Worm (Caenorhabditis elegans): ENCODE data around the gene Y73B3A.4.
"Not testable (repeated sequence)": the region's sequence is repeated elsewhere in the genome, so short reads cannot be mapped to it uniquely, and the experiment has no call there.

Y73B3A.4 gene

DNA sequence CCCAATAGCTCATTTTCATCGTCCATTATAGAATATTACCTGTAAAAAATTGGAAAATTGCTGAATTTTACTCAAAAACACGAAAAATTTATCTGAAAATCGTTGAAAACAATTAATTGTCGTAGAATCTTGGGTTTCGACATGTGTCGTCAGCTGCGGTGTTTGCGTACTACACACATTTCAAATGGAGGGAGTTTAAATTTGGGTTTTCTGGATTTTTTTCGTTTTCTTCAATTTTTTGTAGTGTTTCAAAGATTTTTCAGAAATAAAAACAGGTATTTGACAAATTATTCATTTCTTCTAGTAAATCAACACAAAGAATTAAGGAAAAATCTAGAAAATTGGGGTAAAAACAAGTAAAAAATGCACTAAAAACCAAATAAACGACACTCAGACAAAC lies at the start of gene Y73B3A.4:
Gene Y73B3A.4, minus strand, starts transcription at position 41 of the 400 bp plus-strand sequence.
- TF ChIP-seq gmeb-1 (tag; optimal IDR thresholded peaks at IDR 0.05) = peak; percentile 28

DNA sequence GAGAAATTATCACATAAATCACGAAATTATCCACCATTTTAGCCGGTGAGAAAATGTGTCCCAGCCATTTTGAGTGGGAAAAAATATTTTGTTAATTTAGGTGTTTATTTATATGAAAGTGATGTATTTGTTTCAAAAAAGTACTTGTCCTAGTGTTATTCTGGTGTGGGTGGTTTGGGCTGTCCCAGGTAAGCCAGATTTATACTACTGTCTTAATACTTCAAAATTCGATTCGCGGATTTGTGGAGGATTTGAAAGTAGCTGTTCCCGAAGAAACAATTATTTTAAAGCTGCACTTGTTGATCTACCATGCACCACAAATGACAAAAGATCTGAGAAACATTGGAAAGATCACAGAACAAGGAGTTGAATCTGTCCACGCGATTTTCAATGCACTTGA lies 43.2 kb upstream of the Y73B3A.4 start, which contains the start of gene Y73B3A.11:
Gene Y73B3A.11, plus strand, starts transcription at position 301 of the 400 bp plus-strand sequence.
- TF ChIP-seq egl-27 (tag; optimal IDR thresholded peaks at IDR 0.05) (no peak), ztf-4 (tag; optimal IDR thresholded peaks at IDR 0.05) (no peak), lsy-2 (tag; optimal IDR thresholded peaks at IDR 0.05) (no peak), nhr-10 (tag; optimal IDR thresholded peaks at IDR 0.05) (no peak), sem-4 (tag; optimal IDR thresholded peaks at IDR 0.05) (no peak), skn-1 (tag; optimal IDR thresholded peaks at IDR 0.05) (no peak), lin-39 (tag; optimal IDR thresholded peaks at IDR 0.05) (no peak), fos-1 (tag; optimal IDR thresholded peaks at IDR 0.05) (no peak), aly-2 (tag; optimal IDR thresholded peaks at IDR 0.05) (no peak)

DNA sequence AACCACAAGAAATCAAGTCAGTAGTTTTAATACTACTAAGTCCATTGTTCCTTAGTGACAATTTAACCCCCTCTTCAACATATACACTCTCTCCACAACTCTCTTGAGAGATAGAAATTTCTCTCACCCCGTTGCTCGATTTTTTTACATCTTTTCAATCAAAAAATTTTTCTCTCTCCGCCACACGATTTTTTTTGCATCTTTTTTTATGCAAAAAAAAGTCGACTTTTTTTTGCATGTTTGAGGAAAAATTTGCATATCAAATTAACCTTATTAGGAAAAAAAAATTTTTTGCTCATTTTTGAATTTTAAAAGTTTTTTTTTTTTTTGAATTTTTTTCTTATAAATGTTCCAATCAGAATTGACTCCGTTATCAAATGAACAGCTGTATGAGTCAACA lies 42.3 kb upstream of the Y73B3A.4 start:
- TF ChIP-seq egl-27 (tag; optimal IDR thresholded peaks at IDR 0.05) = no peak
- TF ChIP-seq sem-4 (tag; optimal IDR thresholded peaks at IDR 0.05) = no peak
- no peak for TF ChIP-seq nhr-10 (tag; optimal IDR thresholded peaks at IDR 0.05)
- no peak for TF ChIP-seq dmd-4 (tag; optimal IDR thresholded peaks at IDR 0.05)
- no peak for TF ChIP-seq lin-39 (tag; optimal IDR thresholded peaks at IDR 0.05)
- no peak for TF ChIP-seq crh-2 (tag; optimal IDR thresholded peaks at IDR 0.05)
- no peak for TF ChIP-seq mdl-1 (tag; optimal IDR thresholded peaks at IDR 0.05)
- TF ChIP-seq nhr-21 (tag; optimal IDR thresholded peaks at IDR 0.05) = no peak
- no peak for TF ChIP-seq blmp-1 (tag; optimal IDR thresholded peaks at IDR 0.05; ENCODE audit: insufficient read depth)
- no peak for TF ChIP-seq ztf-4 (tag; optimal IDR thresholded peaks at IDR 0.05)
- TF ChIP-seq C34F6.9 (tag; optimal IDR thresholded peaks at IDR 0.05) = peak; percentile 1
- TF ChIP-seq nhr-129 (tag; optimal IDR thresholded peaks at IDR 0.05) = no peak
- peak; percentile 20 for TF ChIP-seq lin-13 (GFP tag; optimal IDR thresholded peaks at IDR 0.05)
- TF ChIP-seq F13H6.1 (tag; optimal IDR thresholded peaks at IDR 0.05) = no peak
- TF ChIP-seq nhr-23 (tag; optimal IDR thresholded peaks at IDR 0.05) = no peak
- no peak for TF ChIP-seq elt-3 (tag; optimal IDR thresholded peaks at IDR 0.05)
- TF ChIP-seq sma-3 (GFP tag; optimal IDR thresholded peaks at IDR 0.05) = no peak
- TF ChIP-seq unc-55 (GFP tag; optimal IDR thresholded peaks at IDR 0.05) = peak; percentile 25
- no peak for TF ChIP-seq lin-11 (tag; optimal IDR thresholded peaks at IDR 0.05)
- no peak for TF ChIP-seq ceh-82 (tag; optimal IDR thresholded peaks at IDR 0.05)
- peak in 1 of 2 experiments; percentile 21 for TF ChIP-seq lsy-2 (tag; optimal IDR thresholded peaks at IDR 0.05)
- no peak for TF ChIP-seq alr-1 (tag; optimal IDR thresholded peaks at IDR 0.05)

DNA sequence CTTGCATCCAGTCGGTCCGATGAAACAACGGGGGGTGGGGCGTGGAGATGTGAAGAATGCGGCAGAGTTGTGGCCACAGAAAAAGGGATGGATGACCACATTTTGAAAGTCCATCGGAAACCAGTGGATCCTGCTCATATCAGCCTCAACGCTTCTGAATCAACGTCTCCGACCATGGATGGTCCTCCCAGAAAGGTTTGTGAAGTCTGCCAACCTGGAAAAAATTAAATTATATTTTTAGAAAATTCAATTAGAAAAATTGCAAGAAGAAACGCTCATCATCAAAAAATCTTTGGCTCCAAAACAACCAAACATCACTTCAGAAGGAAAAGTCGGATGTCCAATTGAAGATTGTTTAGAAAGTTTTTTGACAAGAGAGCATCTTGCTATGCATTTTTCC lies 36.6 kb upstream of the Y73B3A.4 start, which contains the start of gene Y73B3A.8:
Gene Y73B3A.8, minus strand, starts transcription at position 101 of the 400 bp plus-strand sequence.
- no peak for TF ChIP-seq nhr-10 (tag; optimal IDR thresholded peaks at IDR 0.05)
- no peak for TF ChIP-seq unc-55 (GFP tag; optimal IDR thresholded peaks at IDR 0.05)
- no peak for TF ChIP-seq alr-1 (tag; optimal IDR thresholded peaks at IDR 0.05)

DNA sequence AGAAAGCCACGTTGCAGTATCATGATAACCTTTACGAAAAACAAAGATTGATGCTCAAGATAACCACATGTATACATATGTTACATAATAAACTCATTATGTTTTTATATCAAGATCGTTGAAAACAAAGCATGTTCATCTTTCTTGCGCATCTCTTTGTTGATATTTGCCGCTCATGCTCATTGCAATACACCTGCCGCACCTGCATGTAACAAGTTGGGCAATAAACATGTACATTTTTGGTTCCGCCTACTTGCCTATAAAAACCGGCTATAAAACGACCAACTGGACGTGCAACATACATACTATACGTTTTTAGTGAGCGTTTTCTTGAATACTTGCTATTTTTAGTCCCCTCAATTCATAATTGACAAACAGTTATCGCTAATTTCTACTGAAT lies 14.8 kb upstream of the Y73B3A.4 start, which contains the start of gene fbxa-16:
Gene fbxa-16, plus strand, starts transcription at position 301 of the 400 bp plus-strand sequence.
- not testable (repeated sequence) for TF ChIP-seq Y55F3AM.14 (GFP tag; optimal IDR thresholded peaks at IDR 0.05); lsy-2 (tag; optimal IDR thresholded peaks at IDR 0.05); sma-3 (GFP tag; optimal IDR thresholded peaks at IDR 0.05)

DNA sequence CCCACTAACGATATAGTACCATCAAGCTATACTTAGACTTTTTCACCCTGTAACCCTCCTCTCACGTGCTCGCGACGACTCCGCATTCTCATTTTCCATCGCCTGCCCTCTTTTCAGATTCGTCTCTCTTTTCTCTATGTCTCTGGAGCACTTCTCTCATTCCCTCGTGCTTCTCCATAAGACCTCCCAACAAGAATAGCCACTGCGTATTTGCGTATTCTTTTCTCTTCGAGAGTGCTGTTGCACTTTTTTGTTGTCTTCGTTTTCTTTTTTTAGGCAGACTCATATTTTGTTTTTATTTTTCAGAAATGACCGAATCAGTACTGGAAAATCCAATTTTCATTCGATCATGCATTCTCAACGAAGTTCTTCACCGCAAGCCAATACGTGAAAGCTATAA lies 12.5 kb upstream of the Y73B3A.4 start, which contains the start of gene fbxa-222:
Gene fbxa-222, plus strand, starts transcription at position 301 of the 400 bp plus-strand sequence.
- TF ChIP-seq ztf-4 (tag; optimal IDR thresholded peaks at IDR 0.05) = no peak
- TF ChIP-seq lin-13 (GFP tag; optimal IDR thresholded peaks at IDR 0.05) = no peak
- no peak for TF ChIP-seq blmp-1 (tag; optimal IDR thresholded peaks at IDR 0.05; ENCODE audit: insufficient read depth)
- no peak for TF ChIP-seq egl-27 (tag; optimal IDR thresholded peaks at IDR 0.05)
- TF ChIP-seq nhr-12 (tag; optimal IDR thresholded peaks at IDR 0.05) = no peak
- TF ChIP-seq fos-1 (tag; optimal IDR thresholded peaks at IDR 0.05) = no peak
- no peak for TF ChIP-seq Y55F3AM.14 (GFP tag; optimal IDR thresholded peaks at IDR 0.05)
- no peak for TF ChIP-seq lsy-2 (tag; optimal IDR thresholded peaks at IDR 0.05)
- TF ChIP-seq zag-1 (tag; optimal IDR thresholded peaks at IDR 0.05) = no peak
- TF ChIP-seq unc-55 (GFP tag; optimal IDR thresholded peaks at IDR 0.05) = no peak
- TF ChIP-seq nhr-23 (tag; optimal IDR thresholded peaks at IDR 0.05) = no peak
- no peak for TF ChIP-seq snpc-4 (tag; optimal IDR thresholded peaks at IDR 0.05)
- TF ChIP-seq mdl-1 (tag; optimal IDR thresholded peaks at IDR 0.05) = no peak
- no peak for TF ChIP-seq alr-1 (tag; optimal IDR thresholded peaks at IDR 0.05)
- TF ChIP-seq lin-11 (tag; optimal IDR thresholded peaks at IDR 0.05) = no peak
- TF ChIP-seq ztf-1 (GFP tag; conservative IDR thresholded peaks at IDR 0.05) = no peak
- no peak for TF ChIP-seq sma-3 (GFP tag; optimal IDR thresholded peaks at IDR 0.05)
- no peak for TF ChIP-seq ceh-16 (tag; optimal IDR thresholded peaks at IDR 0.05)
- TF ChIP-seq mab-5 (tag; optimal IDR thresholded peaks at IDR 0.05) = no peak

All from whole organism, L2 larva.